Worm (Caenorhabditis elegans): Measurements from ENCODE around the gene unc-69.

The unc-69 gene

DNA sequence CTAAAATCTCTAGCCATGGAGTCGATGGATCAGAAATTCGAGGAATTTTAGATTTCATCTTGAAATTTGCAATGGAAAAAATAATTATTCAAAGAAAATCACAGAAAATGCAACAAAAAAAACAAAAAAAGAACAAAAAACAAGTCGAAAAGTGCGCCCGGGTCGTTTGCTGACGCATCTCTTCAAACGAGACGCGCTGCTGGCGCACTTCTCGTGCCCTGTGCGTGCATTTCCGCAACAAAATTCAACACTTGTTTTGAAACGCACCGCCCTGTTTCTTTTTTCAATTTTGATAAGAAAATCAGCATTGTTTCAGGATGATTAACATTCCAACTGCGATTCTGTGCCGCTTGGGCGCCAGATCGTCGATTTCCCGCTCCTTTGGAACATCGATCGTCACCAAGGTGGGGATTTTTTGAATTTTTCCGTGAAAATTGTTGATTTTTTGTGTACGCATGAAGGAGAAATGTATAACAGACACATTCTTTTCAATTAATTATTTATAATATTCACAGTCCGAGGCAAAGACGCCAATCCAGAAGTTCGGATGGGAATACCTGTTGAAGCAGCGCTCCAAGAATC lies 15.3 kb downstream of the unc-69 start, which contains the start of the genes jmjd-4 and mev-1 (continued):
- TF ChIP-seq ztf-4 (tag; optimal IDR thresholded peaks at IDR 0.05) = peak; percentile 38
- TF ChIP-seq efl-3 (GFP tag; optimal IDR thresholded peaks at IDR 0.05) = no peak
- no peak for TF ChIP-seq hlh-4 (tag; optimal IDR thresholded peaks at IDR 0.05)
- TF ChIP-seq xbp-1 (tag; optimal IDR thresholded peaks at IDR 0.05) = peak; percentile 86
- peak; percentile 50 for TF ChIP-seq blmp-1 (tag; optimal IDR thresholded peaks at IDR 0.05)
- TF ChIP-seq grh-1 (GFP tag; IDR thresholded peaks at IDR 0.05) = peak; percentile 90
- no peak for TF ChIP-seq C34B4.2 (tag; optimal IDR thresholded peaks at IDR 0.05)
- no peak for TF ChIP-seq nhr-28 (tag; optimal IDR thresholded peaks at IDR 0.05)
- peak in 1 of 2 experiments; percentile 77 for TF ChIP-seq mdl-1 (tag; optimal IDR thresholded peaks at IDR 0.05)
- TF ChIP-seq dsc-1 (tag; optimal IDR thresholded peaks at IDR 0.05) = peak; percentile 92
- peak; percentile 81 to 92 (median 91) for TF ChIP-seq ceh-82 (tag; optimal IDR thresholded peaks at IDR 0.05)
- TF ChIP-seq efl-1 (optimal IDR thresholded peaks at IDR 0.05) = peak; percentile 87 to 89
- TF ChIP-seq efl-1 (GFP tag; optimal IDR thresholded peaks at IDR 0.05 in 1 of 2) = peak; percentile 84 to 99
- peak; percentile 30 for TF ChIP-seq pqm-1 (tag; optimal IDR thresholded peaks at IDR 0.05)
- TF ChIP-seq unc-62 (GFP tag; optimal IDR thresholded peaks at IDR 0.05) = no peak
- TF ChIP-seq tlp-1 (tag; optimal IDR thresholded peaks at IDR 0.05) = no peak
- TF ChIP-seq ceh-8 (GFP tag; optimal IDR thresholded peaks at IDR 0.05) = peak; percentile 84
- peak; percentile 76 for TF ChIP-seq pax-3 (tag; optimal IDR thresholded peaks at IDR 0.05)
- TF ChIP-seq unc-130 (tag; optimal IDR thresholded peaks at IDR 0.05) = peak; percentile 29
- no peak for TF ChIP-seq pag-3 (tag; optimal IDR thresholded peaks at IDR 0.05; ENCODE audit: borderline replicate concordance, insufficient read depth)
- TF ChIP-seq fkh-10 (GFP tag; optimal IDR thresholded peaks at IDR 0.05) = peak; percentile 10
- peak; percentile 78 for TF ChIP-seq isw-1 (GFP tag; IDR thresholded peaks at IDR 0.05)
- peak; percentile 93 for TF ChIP-seq nhr-71 (tag; optimal IDR thresholded peaks at IDR 0.05)
- TF ChIP-seq snpc-4 (tag; optimal IDR thresholded peaks at IDR 0.05) = peak; percentile 82
- peak; percentile 88 for TF ChIP-seq nhr-20 (tag; optimal IDR thresholded peaks at IDR 0.05)
- peak; percentile 89 for TF ChIP-seq irx-1 (tag; optimal IDR thresholded peaks at IDR 0.05)
- no peak for TF ChIP-seq nhr-84 (tag; optimal IDR thresholded peaks at IDR 0.05)
- TF ChIP-seq mef-2 (tag; optimal IDR thresholded peaks at IDR 0.05) = no peak
- TF ChIP-seq ama-1 (optimal IDR thresholded peaks at IDR 0.05) = no peak
- TF ChIP-seq aly-2 (tag; optimal IDR thresholded peaks at IDR 0.05) = peak; percentile 51
- peak; percentile 93 for TF ChIP-seq snu-23 (GFP tag; optimal IDR thresholded peaks at IDR 0.05)
- TF ChIP-seq sup-37 (GFP tag; optimal IDR thresholded peaks at IDR 0.05) = peak; percentile 81
- TF ChIP-seq alr-1 (tag; optimal IDR thresholded peaks at IDR 0.05; ENCODE audit: borderline replicate concordance) = no peak
- peak; percentile 85 for TF ChIP-seq tbx-2 (tag; optimal IDR thresholded peaks at IDR 0.05)
- TF ChIP-seq elt-2 (tag; optimal IDR thresholded peaks at IDR 0.05) = peak; percentile 84
- TF ChIP-seq ceh-90 (tag; optimal IDR thresholded peaks at IDR 0.05) = peak; percentile 56
- peak; percentile 58 for TF ChIP-seq nhr-11 (tag; optimal IDR thresholded peaks at IDR 0.05)
- TF ChIP-seq mab-9 (GFP tag; IDR thresholded peaks at IDR 0.05) = peak; percentile 81
- TF ChIP-seq nhr-85 (tag) = peak; percentile 98
- TF ChIP-seq C16A3.4 (tag; optimal IDR thresholded peaks at IDR 0.05) = peak; percentile 72
- peak; percentile 94 for TF ChIP-seq nhr-47 (tag; optimal IDR thresholded peaks at IDR 0.05)
- peak; percentile 87 for TF ChIP-seq lin-14 (GFP tag; optimal IDR thresholded peaks at IDR 0.05)
- peak; percentile 79 for TF ChIP-seq lin-13 (GFP tag; optimal IDR thresholded peaks at IDR 0.05)
- peak; percentile 84 for TF ChIP-seq jun-1 (tag; optimal IDR thresholded peaks at IDR 0.05)
- TF ChIP-seq ets-5 (GFP tag; IDR thresholded peaks at IDR 0.05) = no peak
- TF ChIP-seq nhr-77 (tag; optimal IDR thresholded peaks at IDR 0.05) = peak; percentile 48
- peak; percentile 81 for TF ChIP-seq lin-15B (tag; optimal IDR thresholded peaks at IDR 0.05)
- TF ChIP-seq zip-4 (GFP tag; optimal IDR thresholded peaks at IDR 0.05) = peak; percentile 80
- TF ChIP-seq skn-1 (tag; optimal IDR thresholded peaks at IDR 0.05) = peak; percentile 86
- TF ChIP-seq nhr-76 (tag; optimal IDR thresholded peaks at IDR 0.05) = no peak
- TF ChIP-seq nhr-90 (tag; optimal IDR thresholded peaks at IDR 0.05; ENCODE audit: poor library complexity) = peak; percentile 91
- peak; percentile 90 to 93 for TF ChIP-seq lsy-2 (tag; optimal IDR thresholded peaks at IDR 0.05)
- peak; percentile 72 for TF ChIP-seq fos-1 (tag; optimal IDR thresholded peaks at IDR 0.05)
